Fruit fly (Drosophila melanogaster) whole organism, embryonic: ENCODE results near the gene CG31205.

Source experiments
- Bdp1 ChIP-seq: fragments of 200-800 bp; sonication (Bioruptor generic); optimal IDR thresholded peaks from 3 replicates; lab custom pipeline; 2016; ENCODE audit warnings: missing biosample characterization, missing genetic modification characterization
- BtbVII ChIP-seq: fragments of 200-800 bp; sonication (Bioruptor generic); optimal IDR thresholded peaks from 3 replicates; lab custom pipeline; 2017; ENCODE audit warnings: missing biosample characterization, mild to moderate bottlenecking, missing genetic modification characterization
- C15 ChIP-seq: fragments of 200-800 bp; sonication (Bioruptor generic); IDR thresholded peaks from 3 replicates; pipeline ENCODE4 v1.3.6; 2022; ENCODE audit warnings: missing biosample characterization, missing genetic modification characterization
- CG1024 ChIP-seq: fragments of 200-800 bp; sonication (Bioruptor generic); IDR thresholded peaks from 2 replicates; pipeline ENCODE4 v1.3.6; 2022; ENCODE audit warnings: missing biosample characterization, missing genetic modification characterization
- CG10462 ChIP-seq: fragments of 200-800 bp; sonication (Bioruptor generic); optimal IDR thresholded peaks from 2 replicates; lab custom pipeline; 2016; ENCODE audit warnings: missing biosample characterization, missing genetic modification characterization
- CG12942 ChIP-seq: fragments of 200-800 bp; sonication (Bioruptor generic); optimal IDR thresholded peaks from 3 replicates; lab custom pipeline; 2016; ENCODE audit warnings: missing biosample characterization, missing genetic modification characterization
- CG15011 ChIP-seq: fragments of 200-800 bp; sonication (Bioruptor generic); optimal IDR thresholded peaks from 3 replicates; lab custom pipeline; 2018; ENCODE audit warnings: missing biosample characterization, mild to moderate bottlenecking, missing genetic modification characterization
- CG16813 ChIP-seq: fragments of 200-800 bp; sonication (Bioruptor generic); IDR thresholded peaks from 3 replicates; pipeline ENCODE4 v1.3.6; 2022; ENCODE audit warnings: missing biosample characterization, missing genetic modification characterization; ENCODE audit not compliant: partially characterized antibody
- CG2116 ChIP-seq: fragments of 200-800 bp; sonication (Bioruptor generic); optimal IDR thresholded peaks from 3 replicates; lab custom pipeline; 2018; ENCODE audit warnings: missing biosample characterization, mild to moderate bottlenecking, missing genetic modification characterization
- CG31224 ChIP-seq: fragments of 200-800 bp; sonication (Bioruptor generic); IDR thresholded peaks from 2 replicates; pipeline ENCODE4 v1.3.6; 2022; ENCODE audit warnings: missing biosample characterization, missing genetic modification characterization
- CG31441 ChIP-seq: fragments of 200-800 bp; sonication (Bioruptor generic); IDR thresholded peaks from 2 replicates; pipeline ENCODE4 v1.3.6; 2022; ENCODE audit warnings: missing biosample characterization, missing genetic modification characterization
- CG3163 ChIP-seq: fragments of 200-800 bp; sonication (Bioruptor generic); optimal IDR thresholded peaks from 3 replicates; lab custom pipeline; 2016; ENCODE audit warnings: missing biosample characterization, missing genetic modification characterization
- CG3995 ChIP-seq: fragments of 200-800 bp; sonication (Bioruptor generic); optimal IDR thresholded peaks from 3 replicates; lab custom pipeline; 2016; ENCODE audit warnings: missing biosample characterization, missing genetic modification characterization
- CG6791 ChIP-seq: fragments of 200-800 bp; sonication (Bioruptor generic); IDR thresholded peaks from 3 replicates; pipeline ENCODE4 v1.3.6; 2022; ENCODE audit warnings: missing biosample characterization, missing genetic modification characterization; ENCODE audit not compliant: partially characterized antibody
- CG7357 ChIP-seq: fragments of 200-800 bp; sonication (Bioruptor generic); IDR thresholded peaks from 3 replicates; pipeline ENCODE4 v1.3.6; 2022; ENCODE audit warnings: missing biosample characterization, missing genetic modification characterization
- CG8359 ChIP-seq: fragments of 200-800 bp; sonication (Bioruptor generic); optimal IDR thresholded peaks from 2 replicates; lab custom pipeline; 2017; ENCODE audit warnings: missing biosample characterization, mild to moderate bottlenecking, missing genetic modification characterization, borderline replicate concordance
- D19A ChIP-seq: fragments of 200-800 bp; optimal IDR thresholded peaks from 3 replicates; lab custom pipeline; 2019; ENCODE audit warnings: missing biosample characterization, mild to moderate bottlenecking, missing genetic modification characterization, moderate library complexity
- D19B ChIP-seq: fragments of 200-800 bp; sonication (Bioruptor generic); optimal IDR thresholded peaks from 2 replicates; lab custom pipeline; 2017; ENCODE audit warnings: missing biosample characterization, mild to moderate bottlenecking, missing genetic modification characterization
- Deaf1 ChIP-seq: fragments of 200-800 bp; optimal IDR thresholded peaks from 3 replicates; lab custom pipeline; 2019; ENCODE audit warnings: missing biosample characterization, mild to moderate bottlenecking, missing genetic modification characterization, moderate library complexity
- Drgx ChIP-seq: fragments of 200-800 bp; sonication (Bioruptor generic); IDR thresholded peaks from 2 replicates; pipeline ENCODE4 v1.3.6; 2022; ENCODE audit warnings: missing biosample characterization, missing genetic modification characterization
- Eip74EF ChIP-seq, 2 experiments: fragments of 200-800 bp in 1 of 2; fragments of >200 bp in 1 of 2; sonication (Bioruptor generic) in 1 of 2; optimal IDR thresholded peaks; 2 replicates each; lab custom pipeline; 2017 to 2019; ENCODE audit warnings: missing biosample characterization in 2 of 2, missing genetic modification characterization in 2 of 2, mild to moderate bottlenecking in 1 of 2, moderate library complexity in 1 of 2
- Ets65A ChIP-seq: fragments of 200-800 bp; sonication (Bioruptor generic); peaks from one replicate; lab custom pipeline; 2016; ENCODE audit warnings: missing biosample characterization, missing genetic modification characterization
- Stat92E ChIP-seq, 3 experiments: fragments of >200 bp in 2 of 3; fragments of 200-800 bp in 1 of 3; sonication (Bioruptor generic) in 1 of 3; optimal IDR thresholded peaks; 2 replicates each; lab custom pipeline; 2017 to 2019; ENCODE audit warnings: missing biosample characterization in 3 of 3, missing genetic modification characterization in 3 of 3, mild to moderate bottlenecking in 1 of 3, moderate library complexity in 1 of 3
- Tbp ChIP-seq: fragments of >200 bp; optimal IDR thresholded peaks from 2 replicates; lab custom pipeline; 2018; ENCODE audit warnings: missing biosample characterization, missing genetic modification characterization
- ab ChIP-seq: fragments of 200-800 bp; sonication (Bioruptor generic); optimal IDR thresholded peaks from 2 replicates; lab custom pipeline; 2016; ENCODE audit warnings: missing biosample characterization, missing genetic modification characterization
- al ChIP-seq: fragments of 200-800 bp; sonication (Bioruptor generic); IDR thresholded peaks from 2 replicates; pipeline ENCODE4 v1.3.6; 2022; ENCODE audit warnings: missing biosample characterization, missing genetic modification characterization
- bsh ChIP-seq, 2 experiments: fragments of 200-800 bp; sonication (Bioruptor generic); optimal IDR thresholded peaks; 2 replicates each; lab custom pipeline; 2017 to 2018; ENCODE audit warnings: mild to moderate bottlenecking in 2 of 2, missing biosample characterization in 2 of 2, missing genetic modification characterization in 2 of 2, moderate library complexity in 1 of 2
- btn ChIP-seq: fragments of 200-800 bp; sonication (Bioruptor generic); optimal IDR thresholded peaks from 2 replicates; lab custom pipeline; 2016; ENCODE audit warnings: missing biosample characterization, missing genetic modification characterization
- cg ChIP-seq: fragments of 200-800 bp; sonication (Bioruptor generic); optimal IDR thresholded peaks from 3 replicates; lab custom pipeline; 2019; ENCODE audit warnings: missing biosample characterization, mild to moderate bottlenecking, missing genetic modification characterization, moderate library complexity
- corto ChIP-seq: fragments of 200-800 bp; sonication (Bioruptor generic); optimal IDR thresholded peaks from 2 replicates; lab custom pipeline; 2016; ENCODE audit warnings: missing biosample characterization, mild to moderate bottlenecking, missing genetic modification characterization, moderate library complexity
- crol ChIP-seq: fragments of 200-800 bp; sonication (Bioruptor generic); IDR thresholded peaks from 2 replicates; pipeline ENCODE4 v1.3.6; 2022; ENCODE audit warnings: missing biosample characterization, missing genetic modification characterization
- da ChIP-seq: fragments of 200-800 bp; sonication (Bioruptor generic); optimal IDR thresholded peaks from 2 replicates; lab custom pipeline; 2016; ENCODE audit warnings: missing biosample characterization, missing genetic modification characterization
- insv ChIP-seq, 2 experiments: fragments of 200-800 bp; sonication (Bioruptor generic); optimal IDR thresholded peaks; 3 replicates each; lab custom pipeline; 2016 to 2018; ENCODE audit warnings: missing biosample characterization in 2 of 2, missing genetic modification characterization in 2 of 2
- klu ChIP-seq: fragments of 200-800 bp; sonication (Bioruptor generic); IDR thresholded peaks from 2 replicates; pipeline ENCODE4 v1.3.6; 2022; ENCODE audit warnings: missing biosample characterization, missing genetic modification characterization
- kni ChIP-seq: fragments of 200-800 bp; sonication (Bioruptor generic); optimal IDR thresholded peaks from 3 replicates; lab custom pipeline; 2017; ENCODE audit warnings: mild to moderate bottlenecking, missing biosample characterization, missing genetic modification reagents, missing genetic modification characterization
- lbe ChIP-seq: fragments of 200-800 bp; sonication (Bioruptor generic); optimal IDR thresholded peaks from 2 replicates; lab custom pipeline; 2016; ENCODE audit warnings: missing biosample characterization, mild to moderate bottlenecking, missing genetic modification characterization
- lola ChIP-seq, 3 experiments: fragments of >200 bp in 2 of 3; fragments of 200-800 bp in 1 of 3; sonication (Bioruptor generic) in 1 of 3; optimal IDR thresholded peaks; 2 replicates each; lab custom pipeline; 2017 to 2019; ENCODE audit warnings: missing biosample characterization in 3 of 3, missing genetic modification characterization in 3 of 3, mild to moderate bottlenecking in 1 of 3, moderate library complexity in 1 of 3
- nom ChIP-seq: fragments of 200-800 bp; sonication (Bioruptor generic); optimal IDR thresholded peaks from 2 replicates; lab custom pipeline; 2017; ENCODE audit warnings: missing biosample characterization, missing genetic modification characterization, mild to moderate bottlenecking, moderate library complexity, missing genetic modification reagents
- oc ChIP-seq: fragments of 200-800 bp; sonication (Bioruptor generic); optimal IDR thresholded peaks from 2 replicates; lab custom pipeline; 2018; ENCODE audit warnings: missing biosample characterization, mild to moderate bottlenecking, missing genetic modification characterization, moderate library complexity
- pum ChIP-seq: fragments of 200-800 bp; sonication (Bioruptor generic); optimal IDR thresholded peaks from 2 replicates; lab custom pipeline; 2016; ENCODE audit warnings: missing biosample characterization, missing genetic modification characterization
- repo ChIP-seq: fragments of 200-800 bp; sonication (Bioruptor generic); optimal IDR thresholded peaks from 2 replicates; lab custom pipeline; 2016; ENCODE audit warnings: missing biosample characterization, missing genetic modification characterization
- sim ChIP-seq: fragments of 200-800 bp; sonication (Bioruptor generic); IDR thresholded peaks from 2 replicates; pipeline ENCODE4 v1.3.6; 2022; ENCODE audit warnings: missing biosample characterization, missing genetic modification characterization
- sug ChIP-seq: fragments of 200-800 bp; optimal IDR thresholded peaks from 2 replicates; lab custom pipeline; 2019; ENCODE audit warnings: missing biosample characterization, mild to moderate bottlenecking, missing genetic modification characterization, moderate library complexity
- zen2 ChIP-seq: fragments of 200-800 bp; sonication (Bioruptor generic); IDR thresholded peaks from 3 replicates; pipeline ENCODE4 v1.3.6; 2022; ENCODE audit warnings: missing biosample characterization, missing genetic modification characterization; ENCODE audit not compliant: partially characterized antibody
- zfh1 ChIP-seq: fragments of 200-800 bp; sonication (Bioruptor generic); IDR thresholded peaks from 3 replicates; pipeline ENCODE4 v1.3.6; 2022; ENCODE audit warnings: missing biosample characterization, missing genetic modification characterization

CG31205 gene

DNA sequence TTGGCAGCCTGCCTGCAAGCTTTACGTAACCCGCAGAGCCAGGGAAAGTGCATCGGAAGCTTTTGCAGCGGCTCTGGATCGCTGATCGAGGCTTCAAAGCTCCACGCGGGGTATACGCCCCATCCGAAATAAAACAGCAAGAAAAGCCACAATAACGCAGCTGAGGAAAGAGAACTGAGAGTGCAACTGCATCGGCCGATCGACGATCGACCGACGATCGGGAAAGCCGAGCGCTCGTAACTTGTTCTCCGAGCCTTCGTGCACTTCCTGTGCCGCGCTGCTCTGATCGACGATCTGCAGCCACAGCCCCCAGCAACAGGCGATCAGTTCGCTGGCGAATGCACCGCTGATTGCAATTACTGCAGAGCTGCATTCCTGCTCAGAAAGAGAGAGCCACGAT is 48.5 kb downstream of the CG31205 start (continued):
- TF ChIP-seq bsh (GFP tag; optimal IDR thresholded peaks at IDR 0.05; lab: Kevin White, UChicago) (peak in 1 of 2 experiments; percentile 56), btn (no peak), CG16813 (GFP tag; lab: Robert Waterston, UW) (0 out of 3 replicates have a peak, but pooled peaks have one; percentile 33), lbe (GFP tag; lab: Kevin White, UChicago) (peak; percentile 53), CG10462 (no peak), insv (GFP tag; optimal IDR thresholded peaks at IDR 0.05; lab: Kevin White, UChicago) (no peak), Ets65A (GFP tag; lab: Kevin White, UChicago) (peak; percentile 25), CG3995 (GFP tag; lab: Kevin White, UChicago) (no peak), Bdp1 (GFP tag; lab: Kevin White, UChicago) (no peak), D19B (no peak), Stat92E (GFP tag; optimal IDR thresholded peaks at IDR 0.05; lab: Kevin White, UChicago) (no peak), zfh1 (GFP tag; lab: Robert Waterston, UW) (no peak), CG2116 (GFP tag; lab: Kevin White, UChicago) (no peak), corto (GFP tag; lab: Kevin White, UChicago) (peak; percentile 75), da (GFP tag; lab: Kevin White, UChicago) (no peak), CG31224 (no peak), sug (tag; lab: Kevin White, UChicago) (no peak), CG7357 (0 out of 3 replicates have a peak, but pooled peaks have one; percentile 25), kni (GFP tag; lab: Kevin White, UChicago) (no peak), CG8359 (no peak), lola (GFP tag; optimal IDR thresholded peaks at IDR 0.05; lab: Kevin White, UChicago) (no peak), repo (GFP tag; lab: Kevin White, UChicago) (no peak), zen2 (0 out of 3 replicates have a peak, but pooled peaks have one; percentile 21), BtbVII (GFP tag; lab: Kevin White, UChicago) (no peak), CG6791 (GFP tag; lab: Robert Waterston, UW) (no peak), C15 (GFP tag; lab: Robert Waterston, UW) (no peak), crol (GFP tag; lab: Robert Waterston, UW) (no peak), pum (GFP tag; lab: Kevin White, UChicago) (no peak), oc (tag; lab: Kevin White, UChicago) (no peak), Deaf1 (peak; percentile 82), CG15011 (no peak), CG12942 (no peak), CG31441 (GFP tag; lab: Robert Waterston, UW) (no peak), D19A (tag; lab: Kevin White, UChicago) (no peak), Drgx (GFP tag; lab: Robert Waterston, UW) (peak; percentile 83), CG3163 (GFP tag; lab: Kevin White, UChicago) (no peak), CG1024 (GFP tag; lab: Robert Waterston, UW) (no peak), sim (GFP tag; lab: Robert Waterston, UW) (no peak)

DNA sequence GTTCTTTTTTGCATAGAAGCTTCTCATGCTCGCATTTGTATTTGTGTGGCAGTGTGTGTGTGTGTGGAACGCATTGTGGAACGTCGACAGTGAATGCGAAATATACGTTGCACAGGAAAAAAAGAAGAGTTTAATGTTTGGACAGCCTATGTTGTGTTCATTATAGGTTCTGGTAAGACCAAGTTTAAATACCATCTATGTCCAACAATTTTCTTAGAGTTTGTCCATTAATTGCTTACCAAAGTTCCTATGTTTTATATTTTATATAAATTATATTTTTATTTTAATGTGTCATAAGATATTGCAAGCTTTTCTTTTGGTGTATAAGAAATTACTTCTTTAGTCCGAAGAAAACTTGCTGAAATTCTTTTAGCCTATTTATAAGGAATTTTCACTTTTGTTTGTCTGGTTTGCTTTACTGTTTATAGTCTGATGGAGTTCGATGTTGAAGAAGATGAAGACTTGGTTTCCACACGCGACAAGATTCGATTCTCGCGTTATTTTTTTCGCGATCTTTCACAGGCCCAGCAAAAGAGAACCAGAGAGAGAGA is 50.7 kb downstream of the CG31205 start:
- TF ChIP-seq al (GFP tag; lab: Robert Waterston, UW) (no peak), Tbp (GFP tag; lab: Kevin White, UChicago) (no peak), Eip74EF (GFP tag; optimal IDR thresholded peaks at IDR 0.05; lab: Kevin White, UChicago) (no peak), Drgx (GFP tag; lab: Robert Waterston, UW) (peak; percentile 73), cg (GFP tag; lab: Kevin White, UChicago) (no peak), nom (GFP tag; lab: Kevin White, UChicago) (peak; percentile 65), CG31441 (GFP tag; lab: Robert Waterston, UW) (no peak), ab (GFP tag; lab: Kevin White, UChicago) (no peak), klu (GFP tag; lab: Robert Waterston, UW) (no peak), bsh (GFP tag; optimal IDR thresholded peaks at IDR 0.05; lab: Kevin White, UChicago) (peak in 1 of 2 experiments; percentile 74)
